Fruit fly (Drosophila melanogaster) whole organism, adult: ENCODE data around the gene DNAlig4.

Experiments
- CG11617 ChIP-seq: fragments of 200-800 bp; sonication (Bioruptor generic); optimal IDR thresholded peaks from 2 replicates; lab custom pipeline; 2017; ENCODE audit warnings: mild to moderate bottlenecking, missing biosample characterization, missing genetic modification reagents, missing genetic modification characterization
- CG12768 ChIP-seq: fragments of 200-800 bp; sonication (Bioruptor generic); optimal IDR thresholded peaks from 2 replicates; lab custom pipeline; 2017; ENCODE audit warnings: missing biosample characterization, missing genetic modification characterization, mild to moderate bottlenecking, moderate library complexity, missing genetic modification reagents
- CG14711 ChIP-seq: fragments of 200-800 bp; sonication (Bioruptor generic); optimal IDR thresholded peaks from 2 replicates; lab custom pipeline; 2018; ENCODE audit warnings: missing biosample characterization, mild to moderate bottlenecking, missing genetic modification characterization, moderate library complexity
- CG1620 ChIP-seq: fragments of 200-800 bp; sonication (Bioruptor generic); optimal IDR thresholded peaks from 2 replicates; lab custom pipeline; 2016; ENCODE audit warnings: missing biosample characterization, missing genetic modification characterization
- CG33017 ChIP-seq: fragments of 200-800 bp; sonication (Bioruptor generic); optimal IDR thresholded peaks from 2 replicates; lab custom pipeline; 2018; ENCODE audit warnings: missing biosample characterization, mild to moderate bottlenecking, missing genetic modification characterization, moderate library complexity
- CG5204 ChIP-seq: fragments of 200-800 bp; sonication (Bioruptor generic); optimal IDR thresholded peaks from 2 replicates; lab custom pipeline; 2016; ENCODE audit warnings: missing biosample characterization, missing genetic modification characterization
- CG7045 ChIP-seq: fragments of 200-800 bp; sonication (Bioruptor generic); optimal IDR thresholded peaks from 2 replicates; lab custom pipeline; 2017; ENCODE audit warnings: missing biosample characterization, mild to moderate bottlenecking, missing genetic modification characterization
- CG7101 ChIP-seq: fragments of 200-800 bp; sonication (Bioruptor generic); optimal IDR thresholded peaks from 2 replicates; lab custom pipeline; 2018; ENCODE audit warnings: missing biosample characterization, mild to moderate bottlenecking, missing genetic modification characterization, moderate library complexity
- Clk ChIP-seq: fragments of 200-800 bp; sonication (Bioruptor generic); optimal IDR thresholded peaks from 2 replicates; lab custom pipeline; 2017; ENCODE audit warnings: missing biosample characterization, missing genetic modification characterization
- Crg-1 ChIP-seq: fragments of 200-800 bp; sonication (Bioruptor generic); optimal IDR thresholded peaks from 2 replicates; lab custom pipeline; 2016; ENCODE audit warnings: missing biosample characterization, missing genetic modification characterization
- Hr96 ChIP-seq: fragments of 200-800 bp; sonication (Bioruptor generic); optimal IDR thresholded peaks from 2 replicates; lab custom pipeline; 2016; ENCODE audit warnings: missing biosample characterization, missing genetic modification characterization
- Mnt ChIP-seq: fragments of 200-800 bp; sonication (Bioruptor generic); optimal IDR thresholded peaks from 2 replicates; lab custom pipeline; 2016; ENCODE audit warnings: missing biosample characterization, mild to moderate bottlenecking, missing genetic modification characterization
- bab1 ChIP-seq: fragments of 200-800 bp; sonication (Bioruptor generic); optimal IDR thresholded peaks from 3 replicates; lab custom pipeline; 2019; ENCODE audit warnings: missing biosample characterization, mild to moderate bottlenecking, missing genetic modification characterization, moderate library complexity
- cic ChIP-seq: fragments of 200-800 bp; sonication (Bioruptor generic); optimal IDR thresholded peaks from 2 replicates; lab custom pipeline; 2017; ENCODE audit warnings: missing biosample characterization, mild to moderate bottlenecking, missing genetic modification characterization, moderate library complexity
- cnc ChIP-seq, 2 experiments: fragments of >200 bp; optimal IDR thresholded peaks; 2 replicates each; lab custom pipeline; 2017
- kay ChIP-seq: fragments of 200-800 bp; sonication (Bioruptor generic); peaks from one replicate; lab custom pipeline; 2016; ENCODE audit warnings: missing biosample characterization, missing genetic modification characterization, borderline replicate concordance
- ovo ChIP-seq: fragments of 200-800 bp; sonication (Bioruptor generic); optimal IDR thresholded peaks from 2 replicates; lab custom pipeline; 2016; ENCODE audit warnings: missing biosample characterization, missing genetic modification characterization
- pad ChIP-seq: fragments of 200-800 bp; sonication (Bioruptor generic); optimal IDR thresholded peaks from 3 replicates; lab custom pipeline; 2017; ENCODE audit warnings: missing biosample characterization, missing genetic modification characterization, mild to moderate bottlenecking, moderate library complexity, missing genetic modification reagents
- tj ChIP-seq: fragments of 200-800 bp; sonication (Bioruptor generic); optimal IDR thresholded peaks from 3 replicates; lab custom pipeline; 2017; ENCODE audit warnings: missing biosample characterization, mild to moderate bottlenecking, missing genetic modification characterization, moderate library complexity
- toe ChIP-seq: fragments of 200-800 bp; sonication (Bioruptor generic); optimal IDR thresholded peaks from 2 replicates; lab custom pipeline; 2016; ENCODE audit warnings: missing biosample characterization, missing genetic modification characterization

DNAlig4 gene

DNA sequence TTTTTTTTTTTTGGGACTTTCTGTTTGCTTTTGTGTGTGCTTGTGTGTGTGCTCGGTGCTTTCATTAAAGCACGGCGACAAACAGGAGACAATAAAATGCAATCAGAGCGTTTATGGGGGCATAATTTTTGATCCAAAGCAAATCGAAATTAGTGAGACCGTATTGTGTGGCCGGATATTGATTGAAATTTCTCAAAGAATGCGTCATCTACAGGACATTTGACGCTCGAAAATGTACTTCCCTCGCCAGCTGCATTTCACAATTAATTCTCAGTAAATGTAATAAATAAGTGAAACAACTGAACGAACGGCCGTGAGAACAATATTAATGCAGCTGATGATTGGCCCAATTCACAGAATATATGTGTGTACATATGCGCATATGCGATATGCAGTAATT is 38.2 kb downstream of the DNAlig4 start:
- TF ChIP-seq Crg-1 (no peak), kay (peak; percentile 41), CG33017 (no peak)

DNA sequence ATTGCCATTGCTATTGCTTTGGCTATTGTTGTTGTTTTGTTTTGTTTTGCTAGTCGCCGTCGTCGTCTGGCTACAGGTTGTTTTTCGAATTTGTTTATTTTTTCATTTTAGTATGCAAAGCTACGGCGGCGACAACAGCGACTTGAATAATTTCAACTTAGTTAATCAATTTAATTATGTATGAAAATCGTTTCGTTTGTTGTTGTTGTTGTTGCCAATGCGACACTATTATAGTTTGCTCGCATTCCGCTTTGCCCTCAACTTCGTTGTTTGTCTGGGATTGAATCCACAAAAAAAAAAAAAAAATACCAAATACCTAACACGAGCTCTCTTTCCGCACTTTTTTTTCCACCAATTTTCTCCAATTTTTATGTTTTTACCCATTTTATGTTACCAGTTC is 39.8 kb downstream of the DNAlig4 start:
- TF ChIP-seq Hr96 (GFP tag; lab: Kevin White, UChicago), result no peak
- TF ChIP-seq kay, result peak; percentile 20
- no peak for TF ChIP-seq bab1 (GFP tag; lab: Kevin White, UChicago)

DNA sequence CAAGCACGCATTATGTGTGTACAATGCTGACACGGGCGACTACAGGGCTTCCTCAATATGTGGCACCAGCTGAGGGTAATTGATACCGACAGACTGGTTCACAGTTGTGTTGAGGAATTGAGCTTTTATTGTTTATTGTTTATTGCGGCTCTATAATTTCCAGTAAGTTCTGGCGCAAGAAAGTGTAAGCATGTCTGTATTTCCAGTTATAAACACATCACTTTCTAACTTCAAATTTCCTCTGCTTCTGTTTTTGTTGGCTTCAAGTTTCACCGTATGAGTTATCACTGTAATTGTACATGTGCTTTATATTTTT is 41.1 kb downstream of the DNAlig4 start:
- no peak for TF ChIP-seq cic (GFP tag; lab: Kevin White, UChicago)
- no peak for TF ChIP-seq Crg-1
- TF ChIP-seq CG7045, result peak; percentile 25
- no peak for TF ChIP-seq CG14711 (tag; lab: Kevin White, UChicago)
- no peak for TF ChIP-seq tj (GFP tag; lab: Kevin White, UChicago)
- TF ChIP-seq CG33017, result peak; percentile 15
- no peak for TF ChIP-seq cnc (optimal IDR thresholded peaks at IDR 0.05; lab: Kevin White, UChicago)
- no peak for TF ChIP-seq CG5204
- no peak for TF ChIP-seq Hr96 (GFP tag; lab: Kevin White, UChicago)
- no peak for TF ChIP-seq pad
- TF ChIP-seq Mnt (GFP tag; lab: Kevin White, UChicago), result peak; percentile 38
- TF ChIP-seq CG11617 (GFP tag; lab: Kevin White, UChicago), result no peak

DNA sequence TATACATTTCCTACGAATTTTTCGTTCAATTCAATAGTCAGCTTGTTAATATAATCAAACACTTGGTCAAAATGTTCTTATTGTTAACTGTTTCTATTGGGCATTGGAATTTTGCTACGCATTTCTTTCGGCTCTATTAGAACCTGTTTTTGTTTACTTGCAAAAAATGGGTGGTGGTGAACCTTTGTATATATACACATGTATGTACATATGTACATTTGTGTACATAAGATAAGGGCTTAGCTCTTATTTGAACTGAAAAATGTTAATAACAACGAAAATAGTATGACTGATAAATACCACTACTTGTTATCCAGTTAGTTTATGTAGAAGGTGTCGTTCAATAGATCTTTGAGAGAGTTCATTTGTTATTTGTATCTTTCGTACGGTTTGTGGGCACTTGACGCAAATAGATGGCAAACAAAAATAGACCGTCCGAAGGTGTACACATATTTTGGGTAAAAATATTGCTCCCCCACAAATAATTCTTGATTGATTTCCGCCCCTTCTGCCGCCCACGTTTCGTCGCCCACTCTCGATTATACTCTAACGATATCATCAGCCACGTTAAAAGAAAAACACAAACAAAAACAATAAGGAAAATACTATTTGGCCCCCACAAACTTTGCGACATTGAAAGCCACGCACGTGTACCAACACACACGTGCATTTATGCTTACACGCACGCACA is 41.6 kb downstream of the DNAlig4 start:
- no peak for TF ChIP-seq pad
- no peak for TF ChIP-seq ovo (GFP tag; lab: Kevin White, UChicago)
- no peak for TF ChIP-seq CG1620 (GFP tag; lab: Kevin White, UChicago)
- no peak for TF ChIP-seq cnc (optimal IDR thresholded peaks at IDR 0.05; lab: Kevin White, UChicago)
- no peak for TF ChIP-seq Hr96 (GFP tag; lab: Kevin White, UChicago)
- TF ChIP-seq CG14711 (tag; lab: Kevin White, UChicago), result no peak
- TF ChIP-seq tj (GFP tag; lab: Kevin White, UChicago), result no peak
- no peak for TF ChIP-seq CG5204
- no peak for TF ChIP-seq CG12768
- TF ChIP-seq kay, result no peak
- TF ChIP-seq cic (GFP tag; lab: Kevin White, UChicago), result no peak
- no peak for TF ChIP-seq CG33017
- no peak for TF ChIP-seq Crg-1
- TF ChIP-seq CG7101 (tag; lab: Kevin White, UChicago), result no peak

DNA sequence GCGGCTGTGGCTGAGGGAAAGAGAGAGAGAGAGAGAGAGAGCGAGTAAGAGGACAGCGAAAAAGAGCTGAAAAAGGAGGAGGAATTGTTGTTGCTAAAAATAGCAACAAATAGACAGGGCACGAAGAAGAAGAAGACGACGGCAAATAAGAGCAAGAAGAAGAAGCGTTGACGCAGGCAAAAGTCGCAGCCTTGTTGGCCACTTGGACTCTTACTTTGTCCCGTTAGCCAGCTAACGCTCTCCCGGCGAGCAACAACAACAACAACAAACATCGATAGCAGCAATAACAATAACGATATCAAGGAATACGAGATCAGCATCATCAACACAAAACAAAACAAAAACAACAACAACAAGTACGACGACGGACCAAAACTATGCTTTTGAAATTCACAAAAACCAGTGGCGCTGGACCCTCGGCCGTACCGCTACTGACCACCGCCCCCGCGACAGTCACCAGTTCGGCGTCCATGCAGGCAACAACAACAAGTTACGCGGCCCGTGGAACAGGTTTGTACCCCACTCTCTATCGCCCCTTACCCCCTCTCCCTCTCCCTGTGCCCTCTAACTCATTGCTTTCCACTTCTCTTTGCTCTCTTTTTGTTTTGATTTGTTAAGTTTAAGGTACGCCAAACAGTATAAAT is 42.4 kb downstream of the DNAlig4 start:
- TF ChIP-seq CG5204 (no peak), CG33017 (no peak), CG7045 (no peak), Mnt (GFP tag; lab: Kevin White, UChicago) (no peak), toe (no peak), tj (GFP tag; lab: Kevin White, UChicago) (peak; percentile 67), CG11617 (GFP tag; lab: Kevin White, UChicago) (no peak), Clk (no peak), cic (GFP tag; lab: Kevin White, UChicago) (no peak), pad (peak; percentile 63), ovo (GFP tag; lab: Kevin White, UChicago) (peak; percentile 29)

DNA sequence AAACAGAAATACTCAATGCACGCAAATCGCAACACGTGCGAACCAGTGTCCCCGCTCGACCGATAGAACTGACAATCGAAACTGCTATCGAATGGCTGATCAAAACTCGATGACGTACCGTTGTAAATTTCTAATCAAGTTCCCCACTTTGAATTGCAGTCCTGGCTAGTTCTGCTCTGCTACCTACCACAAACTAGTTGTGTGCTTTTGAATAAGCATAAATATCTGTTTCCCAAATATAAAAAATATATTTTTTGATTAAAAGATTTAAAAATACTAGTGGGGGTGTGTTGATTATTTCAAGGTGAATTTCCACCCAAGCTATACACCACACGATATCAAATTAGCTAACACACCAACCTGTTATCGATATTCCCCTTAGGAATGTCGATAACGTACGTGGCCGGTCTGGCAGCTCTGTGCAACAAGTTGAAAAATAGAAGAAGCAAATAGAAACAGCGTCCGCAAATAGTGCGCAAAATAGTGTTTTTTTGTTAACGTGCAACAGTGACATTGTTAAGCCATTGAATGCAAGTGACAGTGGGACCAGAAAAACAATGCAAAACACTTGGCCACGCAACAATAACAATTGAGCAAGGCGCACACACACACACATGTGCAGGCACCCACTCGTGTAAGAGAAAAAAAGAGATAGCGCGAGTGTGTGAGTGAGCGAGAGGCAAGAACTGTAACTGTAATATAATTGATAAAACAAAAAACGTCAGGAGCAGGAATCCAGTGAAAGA is 43.1 kb downstream of the DNAlig4 start, which contains the start of the genes CG2691 and NFAT:
CG2691 (minus strand) TSS at position 75 of the 746 bp plus-strand sequence.
NFAT (plus strand) TSS at position 412 of the 746 bp plus-strand sequence.
- TF ChIP-seq bab1 (GFP tag; lab: Kevin White, UChicago), result peak; percentile 4
- no peak for TF ChIP-seq Crg-1
- TF ChIP-seq CG12768, result no peak
- no peak for TF ChIP-seq kay
- TF ChIP-seq cic (GFP tag; lab: Kevin White, UChicago), result peak; percentile 16
- peak; percentile 39 for TF ChIP-seq CG11617 (GFP tag; lab: Kevin White, UChicago)
- TF ChIP-seq CG1620 (GFP tag; lab: Kevin White, UChicago), result no peak
- TF ChIP-seq Mnt (GFP tag; lab: Kevin White, UChicago), result peak; percentile 96
- peak; percentile 94 for TF ChIP-seq pad
- no peak for TF ChIP-seq CG33017
- peak; percentile 50 for TF ChIP-seq ovo (GFP tag; lab: Kevin White, UChicago)
- TF ChIP-seq CG5204, result no peak

DNA sequence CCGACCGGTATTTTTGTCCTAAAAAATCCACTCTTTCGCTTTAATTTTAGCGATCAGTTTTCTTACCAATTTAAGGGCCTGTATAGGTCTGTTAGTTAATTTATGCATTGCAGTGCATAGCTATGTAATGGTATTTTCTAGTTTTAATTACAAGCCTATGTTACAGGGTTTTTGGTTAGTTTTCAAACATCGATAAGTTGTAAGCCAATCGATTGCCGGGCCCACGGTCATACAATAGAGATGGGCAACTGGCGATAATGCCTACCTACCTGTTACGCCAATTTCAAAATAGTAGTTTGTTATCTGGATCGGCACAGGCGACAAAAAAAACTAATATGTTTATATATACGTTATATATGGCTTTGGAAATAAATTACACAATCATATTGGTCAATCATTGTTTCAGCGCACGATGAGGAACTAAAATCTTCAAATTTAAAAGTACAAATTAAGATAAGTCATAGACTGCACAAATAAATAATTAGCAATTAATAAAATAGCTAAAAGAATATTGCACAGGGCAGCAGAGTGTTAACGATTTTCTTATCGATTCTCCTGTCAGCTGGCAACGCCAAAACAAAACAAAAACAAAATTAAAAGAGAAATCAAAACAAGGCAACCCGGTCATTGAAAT is 51.1 kb downstream of the DNAlig4 start, which contains the start of the genes tth and Tango2:
tth (minus strand) TSS at position 170 of the 634 bp plus-strand sequence.
Tango2 (plus strand) TSS at position 573 of the 634 bp plus-strand sequence.
- TF ChIP-seq CG1620 (GFP tag; lab: Kevin White, UChicago) (peak; percentile 95), Clk (no peak), CG33017 (peak; percentile 77), ovo (GFP tag; lab: Kevin White, UChicago) (peak; percentile 69), bab1 (GFP tag; lab: Kevin White, UChicago) (peak; percentile 92), pad (peak; percentile 64), toe (peak; percentile 77), cnc (optimal IDR thresholded peaks at IDR 0.05; lab: Kevin White, UChicago) (no peak), CG7101 (tag; lab: Kevin White, UChicago) (peak; percentile 93), CG14711 (tag; lab: Kevin White, UChicago) (peak; percentile 85), CG11617 (GFP tag; lab: Kevin White, UChicago) (peak; percentile 90), Crg-1 (peak; percentile 82), cic (GFP tag; lab: Kevin White, UChicago) (no peak), CG7045 (peak; percentile 8), kay (no peak), CG5204 (no peak), Hr96 (GFP tag; lab: Kevin White, UChicago) (no peak), tj (GFP tag; lab: Kevin White, UChicago) (peak; percentile 73), Mnt (GFP tag; lab: Kevin White, UChicago) (peak; percentile 75), CG12768 (peak; percentile 6)
